Worm (Caenorhabditis elegans) whole organism, mixed stage, embryonic: Measurements from ENCODE around the gene rnh-1.1.

Source experiments
- M03D4.4 ChIP-seq: sonication (generic microtip); optimal IDR thresholded peaks from 2 replicates; lab custom pipeline; 2017; ENCODE audit warnings: mild to moderate bottlenecking, missing genetic modification characterization, missing compliant biosample characterization
- bed-3 ChIP-seq: fragments of 200-800 bp; sonication (Bioruptor generic); optimal IDR thresholded peaks from 3 replicates; lab custom pipeline; 2018; ENCODE audit warnings: mild to moderate bottlenecking, missing genetic modification characterization, moderate library complexity, missing compliant biosample characterization
- blmp-1 ChIP-seq: fragments of 150-350 bp; optimal IDR thresholded peaks from 2 replicates; lab custom pipeline; 2014; ENCODE audit warnings: missing biosample characterization, missing genetic modification characterization
- ceh-39 ChIP-seq: fragments of 150-350 bp; optimal IDR thresholded peaks from 2 replicates; lab custom pipeline; 2014; ENCODE audit warnings: missing biosample characterization, missing genetic modification characterization
- ceh-83 ChIP-seq: fragments of 200-800 bp; sonication (Bioruptor generic); optimal IDR thresholded peaks from 2 replicates; lab custom pipeline; 2018; ENCODE audit warnings: mild to moderate bottlenecking, missing genetic modification characterization, missing compliant biosample characterization
- ces-1 ChIP-seq: fragments of 150-350 bp; optimal IDR thresholded peaks from 2 replicates; lab custom pipeline; 2014; ENCODE audit warnings: missing biosample characterization, missing genetic modification reagents, missing genetic modification characterization
- cnd-1 ChIP-seq: fragments of 200-800 bp; sonication (Bioruptor generic); optimal IDR thresholded peaks from 2 replicates; lab custom pipeline; 2018; ENCODE audit warnings: mild to moderate bottlenecking, missing genetic modification characterization, missing compliant biosample characterization
- drap-1 ChIP-seq: fragments of 200-800 bp; sonication (Bioruptor generic); optimal IDR thresholded peaks from 3 replicates; lab custom pipeline; 2018; ENCODE audit warnings: mild to moderate bottlenecking, missing genetic modification characterization, missing compliant biosample characterization
- elt-1 ChIP-seq: sonication (generic microtip); optimal IDR thresholded peaks from 2 replicates; lab custom pipeline; 2017; ENCODE audit warnings: missing genetic modification characterization, mild to moderate bottlenecking, missing compliant biosample characterization, antibody characterized with exemption, moderate library complexity, borderline replicate concordance; ENCODE audit not compliant: insufficient read depth
- ham-2 ChIP-seq: fragments of 200-800 bp; sonication (Bioruptor generic); optimal IDR thresholded peaks from 2 replicates; lab custom pipeline; 2018; ENCODE audit warnings: mild to moderate bottlenecking, missing genetic modification characterization, missing compliant biosample characterization
- hlh-1 ChIP-seq: fragments of 150-350 bp; optimal IDR thresholded peaks from 2 replicates; lab custom pipeline; 2014; ENCODE audit warnings: missing biosample characterization, missing genetic modification reagents, missing genetic modification characterization
- lin-13 ChIP-seq: fragments of 150-350 bp; optimal IDR thresholded peaks from 2 replicates; lab custom pipeline; 2014; ENCODE audit warnings: missing biosample characterization, missing genetic modification characterization
- lin-32 ChIP-seq: fragments of 200-800 bp; sonication (Bioruptor generic); optimal IDR thresholded peaks from 2 replicates; lab custom pipeline; 2018; ENCODE audit warnings: mild to moderate bottlenecking, missing genetic modification characterization, missing compliant biosample characterization
- lsy-2 ChIP-seq: fragments of 150-350 bp; optimal IDR thresholded peaks from 2 replicates; lab custom pipeline; 2014; ENCODE audit warnings: missing biosample characterization, missing genetic modification characterization
- mab-5 ChIP-seq: fragments of 150-350 bp; optimal IDR thresholded peaks from 2 replicates; lab custom pipeline; 2014; ENCODE audit warnings: missing biosample characterization, missing genetic modification characterization
- mep-1 ChIP-seq: fragments of 150-350 bp; optimal IDR thresholded peaks from 2 replicates; lab custom pipeline; 2017; ENCODE audit warnings: missing biosample characterization, missing genetic modification reagents, missing genetic modification characterization, inconsistent platforms
- mls-2 ChIP-seq: sonication (generic microtip); optimal IDR thresholded peaks from 2 replicates; lab custom pipeline; 2016; ENCODE audit warnings: mild to moderate bottlenecking, missing genetic modification characterization, moderate library complexity, missing compliant biosample characterization
- nhr-12 ChIP-seq: fragments of 150-350 bp; optimal IDR thresholded peaks from 2 replicates; lab custom pipeline; 2014; ENCODE audit warnings: missing biosample characterization, missing genetic modification characterization
- nhr-2 ChIP-seq: fragments of 150-350 bp; optimal IDR thresholded peaks from 2 replicates; lab custom pipeline; 2014; ENCODE audit warnings: missing biosample characterization, missing genetic modification characterization
- nhr-237 ChIP-seq: fragments of 150-350 bp; optimal IDR thresholded peaks from 2 replicates; lab custom pipeline; 2014; ENCODE audit warnings: missing biosample characterization, missing genetic modification characterization
- nhr-28 ChIP-seq: fragments of 150-350 bp; optimal IDR thresholded peaks from 2 replicates; lab custom pipeline; 2014; ENCODE audit warnings: missing biosample characterization, missing genetic modification characterization
- nhr-76 ChIP-seq: sonication (generic microtip); optimal IDR thresholded peaks from 2 replicates; lab custom pipeline; 2017; ENCODE audit warnings: missing biosample characterization, missing genetic modification characterization
- pha-4 ChIP-seq: fragments of 150-350 bp; optimal IDR thresholded peaks from 2 replicates; lab custom pipeline; 2018; ENCODE audit warnings: missing biosample characterization, missing genetic modification reagents, missing genetic modification characterization
- sem-2 ChIP-seq: fragments of 200-800 bp; sonication (Bioruptor generic); optimal IDR thresholded peaks from 2 replicates; lab custom pipeline; 2018; ENCODE audit warnings: mild to moderate bottlenecking, missing genetic modification characterization, missing compliant biosample characterization
- snpc-4 ChIP-seq: fragments of 150-350 bp; optimal IDR thresholded peaks from 2 replicates; lab custom pipeline; 2014; ENCODE audit warnings: missing biosample characterization, missing genetic modification characterization
- sptf-1 ChIP-seq: sonication (generic microtip); optimal IDR thresholded peaks from 2 replicates; lab custom pipeline; 2017; ENCODE audit warnings: mild to moderate bottlenecking, missing genetic modification characterization, moderate library complexity, missing compliant biosample characterization
- tbx-8 ChIP-seq: fragments of 200-800 bp; sonication (Bioruptor generic); optimal IDR thresholded peaks from 2 replicates; lab custom pipeline; 2018; ENCODE audit warnings: mild to moderate bottlenecking, missing genetic modification characterization, moderate library complexity, missing compliant biosample characterization
- unc-39 ChIP-seq: fragments of 150-350 bp; optimal IDR thresholded peaks from 2 replicates; lab custom pipeline; 2014; ENCODE audit warnings: missing biosample characterization, missing genetic modification characterization
- unc-62 ChIP-seq: fragments of 150-350 bp; optimal IDR thresholded peaks from 2 replicates; lab custom pipeline; 2014; ENCODE audit warnings: missing biosample characterization, missing genetic modification reagents, missing genetic modification characterization
- zip-8 ChIP-seq: fragments of 150-350 bp; optimal IDR thresholded peaks from 2 replicates; lab custom pipeline; 2014; ENCODE audit warnings: missing biosample characterization, missing genetic modification characterization
- ztf-11 ChIP-seq: fragments of 150-350 bp; optimal IDR thresholded peaks from 2 replicates; lab custom pipeline; 2014; ENCODE audit warnings: missing biosample characterization, missing genetic modification characterization

Gene rnh-1.1

DNA sequence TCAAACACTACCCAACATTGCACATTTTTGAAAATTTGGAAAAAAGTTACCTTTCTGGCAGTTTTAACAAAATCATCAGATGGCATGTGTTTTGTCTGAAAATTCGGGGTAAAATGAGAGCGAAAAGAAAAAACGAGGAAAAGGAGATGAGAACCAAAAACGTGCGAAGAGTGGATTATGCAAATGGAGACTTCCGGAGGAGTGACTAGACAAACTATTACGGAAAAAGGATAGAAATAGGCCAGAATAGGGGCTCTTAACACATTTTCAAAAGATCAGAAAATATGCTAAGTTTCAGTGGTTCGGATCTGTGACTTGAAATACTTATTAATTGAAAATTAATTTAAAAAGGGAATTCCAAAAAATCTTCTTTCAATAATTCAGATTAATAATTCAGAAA, 26.1 kb upstream of the rnh-1.1 start, which contains the start of gene srab-14:
srab-14 (minus strand) TSS at position 101 of the 400 bp plus-strand sequence.
- TF ChIP-seq sptf-1 (no peak), pha-4 (tag; lab: Kevin White, UChicago) (no peak), zip-8 (no peak), mls-2 (no peak), elt-1 (no peak), mep-1 (tag; lab: Kevin White, UChicago) (no peak), ztf-11 (tag; lab: Kevin White, UChicago) (no peak), tbx-8 (GFP tag; lab: Kevin White, UChicago) (no peak), sem-2 (GFP tag; lab: Kevin White, UChicago) (no peak), mab-5 (tag; lab: Kevin White, UChicago) (no peak), blmp-1 (tag; lab: Kevin White, UChicago) (no peak), M03D4.4 (no peak), nhr-28 (no peak), lin-13 (no peak), nhr-2 (tag; lab: Kevin White, UChicago) (no peak), ceh-39 (tag; lab: Kevin White, UChicago) (no peak), lsy-2 (tag; lab: Kevin White, UChicago) (no peak), cnd-1 (no peak), drap-1 (no peak), ham-2 (GFP tag; lab: Kevin White, UChicago) (no peak)
- TF ChIP-seq, all 35 proteins: peak for 0

DNA sequence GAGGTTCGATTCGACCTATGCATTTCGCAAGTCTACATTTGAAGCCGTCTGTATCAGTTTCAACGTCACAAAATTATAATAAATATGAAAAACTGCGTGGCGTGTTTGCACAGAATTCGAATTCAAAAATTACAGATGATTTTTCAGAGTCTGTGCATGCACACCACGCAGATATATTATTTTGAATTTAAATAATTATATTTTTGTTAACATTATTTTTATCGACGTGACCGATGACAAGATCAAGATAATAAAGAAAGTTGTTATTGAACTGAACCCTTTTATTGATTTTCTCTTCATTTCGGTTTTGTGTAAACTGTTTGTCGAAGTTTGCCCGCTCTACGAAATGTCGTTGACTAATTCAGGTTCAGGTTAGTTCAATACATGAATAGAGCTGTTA, 20.5 kb upstream of the rnh-1.1 start, which contains the start of gene C28F5.1:
C28F5.1 (plus strand) TSS at position 301 of the 400 bp plus-strand sequence.
- TF ChIP-seq nhr-2 (tag; lab: Kevin White, UChicago) (no peak), sptf-1 (no peak), lin-32 (GFP tag; lab: Kevin White, UChicago) (no peak), mls-2 (no peak), drap-1 (no peak)

DNA sequence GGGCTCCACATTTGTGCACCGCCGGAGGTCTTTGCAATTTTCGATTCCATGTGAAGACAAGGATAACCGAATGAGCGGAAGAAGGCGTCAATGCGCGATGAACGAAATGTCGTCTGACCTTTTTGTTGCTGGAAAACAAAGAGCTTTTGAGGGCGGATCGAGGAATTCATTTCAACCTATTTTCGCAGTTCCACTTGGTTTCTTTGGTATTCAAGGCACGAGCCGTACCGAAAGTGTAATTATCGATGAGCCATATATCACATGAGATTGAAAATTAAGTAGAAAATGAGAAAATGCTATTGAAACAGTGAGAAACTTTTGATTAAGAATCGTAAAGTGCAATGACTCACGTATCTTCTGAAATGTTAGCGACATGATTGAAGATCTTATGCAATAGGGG, 6.3 kb upstream of the rnh-1.1 start, which contains the start of gene glb-9:
glb-9 (minus strand) TSS at position 101 of the 400 bp plus-strand sequence.
- TF ChIP-seq lsy-2 (tag; lab: Kevin White, UChicago): no peak
- no peak for TF ChIP-seq lin-32 (GFP tag; lab: Kevin White, UChicago)
- TF ChIP-seq unc-39 (tag; lab: Kevin White, UChicago): no peak
- no peak for TF ChIP-seq nhr-237 (tag; lab: Kevin White, UChicago)
- TF ChIP-seq mep-1 (tag; lab: Kevin White, UChicago): no peak
- TF ChIP-seq ztf-11 (tag; lab: Kevin White, UChicago): no peak
- no peak for TF ChIP-seq pha-4 (tag; lab: Kevin White, UChicago)
- TF ChIP-seq tbx-8 (GFP tag; lab: Kevin White, UChicago): no peak
- TF ChIP-seq elt-1: no peak
- no peak for TF ChIP-seq unc-62 (GFP tag; lab: Kevin White, UChicago)
- no peak for TF ChIP-seq snpc-4
- TF ChIP-seq ham-2 (GFP tag; lab: Kevin White, UChicago): no peak
- no peak for TF ChIP-seq blmp-1 (tag; lab: Kevin White, UChicago)
- no peak for TF ChIP-seq lin-13

DNA sequence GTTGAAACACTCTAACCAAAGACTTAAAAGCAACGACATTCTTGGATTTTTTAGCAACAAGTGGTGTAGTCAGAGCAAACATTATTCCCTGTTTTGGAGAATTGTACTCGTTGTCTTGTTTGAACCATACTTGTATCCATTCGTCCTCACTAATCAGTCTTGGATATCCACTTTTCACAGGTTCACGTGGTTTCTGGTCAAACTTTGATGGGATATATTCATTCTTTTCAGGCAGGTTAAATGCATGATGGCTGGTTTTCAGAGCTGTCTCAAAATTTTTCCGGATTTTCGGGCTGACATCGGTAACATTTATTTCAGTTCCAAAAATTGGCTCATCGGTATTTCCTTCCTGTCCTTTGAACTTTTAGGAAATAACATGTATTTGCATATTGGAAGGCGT, 4.1 kb upstream of the rnh-1.1 start:
- no peak for TF ChIP-seq mep-1 (tag; lab: Kevin White, UChicago)
- TF ChIP-seq ceh-39 (tag; lab: Kevin White, UChicago): no peak
- TF ChIP-seq blmp-1 (tag; lab: Kevin White, UChicago): no peak
- no peak for TF ChIP-seq lin-32 (GFP tag; lab: Kevin White, UChicago)
- TF ChIP-seq lsy-2 (tag; lab: Kevin White, UChicago): no peak
- TF ChIP-seq nhr-2 (tag; lab: Kevin White, UChicago): no peak
- no peak for TF ChIP-seq elt-1
- TF ChIP-seq ceh-83 (GFP tag; lab: Kevin White, UChicago): no peak

DNA sequence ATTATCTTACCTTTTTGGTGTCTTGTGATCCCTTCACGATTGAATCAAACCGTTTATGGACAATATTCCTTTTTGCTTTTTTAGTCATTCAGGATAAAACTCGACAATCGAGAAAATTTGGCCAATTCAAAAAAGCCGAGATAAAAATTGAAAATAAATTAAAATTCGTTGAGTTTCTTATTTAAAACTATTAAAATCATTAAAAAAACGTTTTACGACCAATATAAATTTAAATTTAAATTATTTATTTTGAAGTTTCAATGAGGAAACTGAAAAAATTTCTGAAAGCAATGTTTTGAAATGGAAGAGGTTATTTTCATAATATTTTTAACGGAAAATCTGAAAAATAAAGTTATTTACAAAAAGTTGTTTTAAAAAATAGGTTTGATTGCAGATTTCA, 2.3 kb upstream of the rnh-1.1 start, which contains the start of gene ZK1290.15:
ZK1290.15 (plus strand) TSS at position 301 of the 400 bp plus-strand sequence.
- TF ChIP-seq cnd-1 (no peak), lin-13 (no peak), nhr-76 (no peak), zip-8 (no peak), nhr-12 (tag; lab: Kevin White, UChicago) (no peak), snpc-4 (no peak), hlh-1 (no peak), ceh-39 (tag; lab: Kevin White, UChicago) (no peak), nhr-237 (tag; lab: Kevin White, UChicago) (no peak), ces-1 (GFP tag; lab: Kevin White, UChicago) (no peak), pha-4 (tag; lab: Kevin White, UChicago) (no peak), lin-32 (GFP tag; lab: Kevin White, UChicago) (no peak), unc-62 (GFP tag; lab: Kevin White, UChicago) (no peak), M03D4.4 (no peak), sem-2 (GFP tag; lab: Kevin White, UChicago) (no peak), ham-2 (GFP tag; lab: Kevin White, UChicago) (no peak), ceh-83 (GFP tag; lab: Kevin White, UChicago) (no peak), bed-3 (no peak), ztf-11 (tag; lab: Kevin White, UChicago) (no peak)
